Fruit fly (Drosophila melanogaster) Kc167 (cell line): ENCODE measurements around the gene Rpn10.

ENCODE experiments used
- Myc ChIP-seq: fragments of >200 bp; optimal IDR thresholded peaks from 2 replicates; lab custom pipeline; 2017; ENCODE audit warnings: missing external identifiers
- psq ChIP-seq: fragments of >200 bp; optimal IDR thresholded peaks from 2 replicates; lab custom pipeline; 2017; ENCODE audit warnings: missing external identifiers
- ttk ChIP-seq: sonication (Bioruptor generic); optimal IDR thresholded peaks from 2 replicates; lab custom pipeline; 2017; ENCODE audit warnings: missing external identifiers

DNA sequence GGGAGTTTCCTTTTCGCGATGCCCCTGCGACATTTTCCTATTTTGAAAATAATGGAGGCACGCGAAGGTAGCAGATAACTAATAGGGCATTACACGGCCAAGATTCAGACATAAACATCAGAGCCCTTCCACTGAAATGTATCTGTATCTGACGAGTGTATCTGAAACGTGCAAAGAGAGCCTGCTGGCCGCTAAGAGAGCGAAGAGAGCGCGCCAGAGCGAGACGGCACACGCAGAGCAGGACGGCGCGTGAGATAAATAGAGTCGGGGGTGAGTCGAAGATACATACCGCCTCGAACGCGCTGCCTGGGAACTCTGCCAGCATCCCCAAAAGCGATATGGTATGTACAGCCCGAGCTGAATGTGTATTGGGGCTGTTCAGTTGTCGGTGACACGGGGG, 47.9 kb downstream of the Rpn10 start:
- TF ChIP-seq ttk (lab: Kevin White, UChicago) (no peak), Myc (no peak), psq (lab: Kevin White, UChicago) (no peak)
